Worm (Caenorhabditis elegans): ENCODE results near the gene C25F9.11.

Gene C25F9.11

DNA sequence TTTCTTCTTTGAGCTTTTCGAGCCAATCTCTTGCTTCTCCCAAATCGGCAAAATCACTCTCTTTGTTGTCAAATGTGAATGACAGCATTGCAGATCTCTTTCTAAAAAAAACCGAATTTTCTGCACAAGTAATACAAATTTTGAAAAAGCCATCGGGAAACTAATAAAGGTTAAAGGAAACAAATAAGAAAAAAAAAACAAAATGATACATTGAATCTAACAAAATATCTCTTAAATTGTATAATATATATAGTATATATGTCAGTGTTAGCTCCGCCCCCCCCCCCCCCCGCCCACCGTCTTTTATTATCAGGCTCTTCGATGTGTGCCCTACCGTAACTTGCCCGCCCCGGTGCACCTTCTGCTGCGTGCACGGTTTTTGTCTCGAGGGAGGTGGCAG lies at the start of gene C25F9.11:
C25F9.11 (minus strand) TSS at position 101 of the 400 bp plus-strand sequence.
- no peak for TF ChIP-seq lin-39 (tag; optimal IDR thresholded peaks at IDR 0.05)
- no peak for TF ChIP-seq ceh-9 (tag; optimal IDR thresholded peaks at IDR 0.05)
- TF ChIP-seq elt-2 (tag; optimal IDR thresholded peaks at IDR 0.05), result peak; percentile 12
- no peak for TF ChIP-seq nhr-237 (tag; optimal IDR thresholded peaks at IDR 0.05)
- no peak for TF ChIP-seq nhr-43 (tag; optimal IDR thresholded peaks at IDR 0.05; ENCODE audit: poor library complexity, severe bottlenecking)
- no peak for TF ChIP-seq fkh-10 (GFP tag; optimal IDR thresholded peaks at IDR 0.05)
- TF ChIP-seq nhr-76 (tag; optimal IDR thresholded peaks at IDR 0.05), result no peak

DNA sequence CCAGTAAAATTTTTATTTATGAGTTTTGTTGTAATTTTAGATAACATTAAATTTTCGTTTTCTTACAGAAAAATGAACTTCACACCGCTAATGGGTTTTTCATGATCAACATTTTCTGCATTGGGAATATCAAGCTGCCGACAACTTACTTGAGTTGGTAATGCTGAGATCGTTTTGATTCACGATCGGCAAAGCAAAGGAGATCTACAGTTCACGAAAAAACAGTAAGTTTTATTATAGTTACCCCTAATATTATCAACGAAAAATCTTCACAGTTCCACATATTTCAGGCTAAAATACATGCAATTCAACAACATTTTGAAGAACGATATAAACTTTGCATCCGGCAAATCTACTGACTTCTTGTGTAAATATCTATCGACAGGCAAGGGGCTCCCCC lies 49.7 kb upstream of the C25F9.11 start, which contains the start of gene Y43F8B.22:
Y43F8B.22 (plus strand) TSS at position 301 of the 400 bp plus-strand sequence.
- TF ChIP-seq nhr-12 (tag; optimal IDR thresholded peaks at IDR 0.05) (no peak), skn-1 (tag; optimal IDR thresholded peaks at IDR 0.05) (no peak), unc-62 (GFP tag; optimal IDR thresholded peaks at IDR 0.05) (no peak), elt-3 (tag; optimal IDR thresholded peaks at IDR 0.05) (no peak), eor-1 (tag; optimal IDR thresholded peaks at IDR 0.05) (no peak), jun-1 (tag; optimal IDR thresholded peaks at IDR 0.05) (no peak), nhr-77 (tag; optimal IDR thresholded peaks at IDR 0.05) (no peak), nhr-237 (tag; optimal IDR thresholded peaks at IDR 0.05) (no peak), lin-39 (tag; optimal IDR thresholded peaks at IDR 0.05) (no peak)

DNA sequence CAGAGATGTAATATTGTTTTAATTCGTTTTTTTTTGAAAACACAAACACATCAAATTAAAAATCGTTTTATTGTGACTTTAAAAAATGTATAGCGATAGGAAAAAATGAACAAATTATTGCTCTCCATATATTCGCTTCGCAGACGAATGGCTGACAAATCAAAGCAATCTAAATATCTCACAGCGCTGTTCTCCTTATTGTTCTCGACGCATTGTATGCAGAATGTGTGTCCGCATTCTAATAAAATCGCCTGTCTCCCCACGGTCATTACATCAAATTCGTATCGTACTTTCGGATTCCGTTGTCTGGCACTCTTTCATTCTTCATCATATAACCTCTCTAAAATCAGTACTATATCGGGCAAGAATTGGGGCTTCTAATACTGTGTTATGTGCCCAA lies 45.0 kb upstream of the C25F9.11 start, which contains the start of gene Y43F8B.9:
Y43F8B.9 (plus strand) TSS at position 301 of the 400 bp plus-strand sequence.
- TF ChIP-seq jun-1 (tag; optimal IDR thresholded peaks at IDR 0.05), result no peak
- no peak for TF ChIP-seq ama-1 (optimal IDR thresholded peaks at IDR 0.05)
- no peak for TF ChIP-seq hmg-11 (tag; optimal IDR thresholded peaks at IDR 0.05)
- no peak for TF ChIP-seq eor-1 (tag; optimal IDR thresholded peaks at IDR 0.05)
- TF ChIP-seq nhr-67 (tag; optimal IDR thresholded peaks at IDR 0.05), result no peak
- TF ChIP-seq unc-62 (GFP tag; optimal IDR thresholded peaks at IDR 0.05), result no peak
- TF ChIP-seq ZK546.5 (tag; optimal IDR thresholded peaks at IDR 0.05), result no peak
- TF ChIP-seq mdl-1 (tag; optimal IDR thresholded peaks at IDR 0.05), result no peak
- no peak for TF ChIP-seq skn-1 (tag; optimal IDR thresholded peaks at IDR 0.05)
- no peak for TF ChIP-seq ztf-11 (tag; optimal IDR thresholded peaks at IDR 0.05)
- TF ChIP-seq mml-1 (tag; optimal IDR thresholded peaks at IDR 0.05), result no peak
- no peak for TF ChIP-seq fkh-2 (tag; optimal IDR thresholded peaks at IDR 0.05)

DNA sequence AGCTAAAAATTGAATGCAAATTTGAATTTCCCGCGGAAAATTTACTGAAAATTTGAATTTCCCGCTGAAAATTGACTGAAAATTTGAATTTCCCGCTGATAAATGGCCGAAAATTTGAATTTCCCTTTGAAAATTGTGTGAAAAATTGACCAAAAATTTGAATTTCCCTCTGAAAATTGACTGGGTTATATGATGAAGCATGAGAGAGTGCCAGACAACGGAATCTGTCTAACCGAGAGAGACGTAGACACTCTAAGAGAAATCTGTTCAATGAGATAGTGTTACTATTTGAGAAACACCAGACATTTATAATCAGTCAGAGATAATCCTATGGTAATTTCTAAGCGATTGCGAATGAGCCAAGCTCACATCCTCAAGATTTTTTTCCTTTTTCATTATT lies 44.4 kb upstream of the C25F9.11 start:
- TF ChIP-seq aly-2 (tag; optimal IDR thresholded peaks at IDR 0.05) (no peak), egl-5 (tag; optimal IDR thresholded peaks at IDR 0.05) (no peak), ceh-9 (tag; optimal IDR thresholded peaks at IDR 0.05) (no peak), ztf-11 (tag; optimal IDR thresholded peaks at IDR 0.05) (no peak), nhr-12 (tag; optimal IDR thresholded peaks at IDR 0.05) (no peak), nhr-25 (tag; optimal IDR thresholded peaks at IDR 0.05) (no peak), lin-15B (tag; optimal IDR thresholded peaks at IDR 0.05) (no peak), unc-39 (tag; optimal IDR thresholded peaks at IDR 0.05) (no peak), ceh-16 (tag; optimal IDR thresholded peaks at IDR 0.05) (no peak)

DNA sequence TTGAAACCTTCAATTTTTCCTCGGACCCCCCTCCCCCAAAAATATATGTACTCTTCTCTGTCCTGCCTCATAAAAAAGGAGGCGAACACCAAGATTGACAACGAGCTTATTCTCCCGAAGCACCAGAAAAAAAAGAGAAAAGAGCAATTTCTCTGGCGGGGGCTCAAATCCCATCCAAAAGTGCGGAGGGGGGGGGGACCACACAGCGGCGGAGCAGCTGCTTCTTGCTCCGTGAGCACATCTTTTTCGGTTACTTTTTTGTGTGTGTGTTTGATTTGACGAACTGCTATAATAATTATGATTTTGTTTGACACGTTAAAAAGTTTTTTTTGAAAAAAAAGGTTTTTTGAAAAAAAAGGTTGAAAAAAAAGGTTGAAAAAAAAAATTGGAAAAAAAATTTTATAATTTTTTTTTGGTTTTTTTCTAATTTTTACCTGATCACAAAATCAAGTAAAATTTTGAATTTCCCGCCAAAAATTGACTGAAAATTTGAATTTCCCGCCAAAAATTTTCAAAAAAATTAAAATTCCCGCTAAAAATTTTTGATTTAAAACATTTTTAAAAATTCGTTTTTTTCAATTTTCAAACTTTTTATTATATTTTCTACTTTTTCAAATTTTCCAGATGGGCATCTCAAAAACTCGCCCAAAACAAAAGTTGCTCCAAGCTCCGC lies 41.1 kb upstream of the C25F9.11 start, which contains the start of gene Y43F8B.10:
Y43F8B.10 (plus strand) TSS at position 623 of the 673 bp plus-strand sequence.
- TF ChIP-seq nfya-1 (tag; optimal IDR thresholded peaks at IDR 0.05; ENCODE audit: insufficient read depth) (peak; percentile 9), ztf-11 (tag; optimal IDR thresholded peaks at IDR 0.05) (no peak), lin-39 (tag; optimal IDR thresholded peaks at IDR 0.05) (no peak)

DNA sequence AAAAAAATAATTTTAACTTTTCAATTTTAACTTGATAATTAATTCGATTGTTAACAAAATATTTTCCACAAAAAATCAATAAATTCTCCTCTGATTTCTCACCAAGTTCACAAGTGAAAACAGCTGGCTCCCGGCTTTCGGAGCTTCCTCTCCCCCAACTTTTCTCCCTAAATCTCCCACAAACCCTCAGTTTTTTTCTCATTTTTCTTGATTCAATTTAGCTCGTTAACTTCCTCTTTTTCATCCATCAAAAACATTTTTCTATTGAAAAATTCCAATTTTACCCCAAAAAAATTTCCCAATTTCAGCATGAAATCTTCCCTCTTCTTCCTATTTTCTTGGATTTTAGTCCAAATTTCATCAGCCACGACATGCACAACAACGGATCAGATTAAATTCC lies 37.5 kb upstream of the C25F9.11 start, which contains the start of gene Y43F8B.11:
Y43F8B.11 (plus strand) TSS at position 301 of the 400 bp plus-strand sequence.
- no peak for TF ChIP-seq fos-1 (tag; optimal IDR thresholded peaks at IDR 0.05)
- no peak for TF ChIP-seq elt-3 (tag; optimal IDR thresholded peaks at IDR 0.05)
- no peak for TF ChIP-seq nhr-28 (tag; optimal IDR thresholded peaks at IDR 0.05)
- no peak for TF ChIP-seq nhr-77 (tag; optimal IDR thresholded peaks at IDR 0.05)
- no peak for TF ChIP-seq nfya-1 (tag; optimal IDR thresholded peaks at IDR 0.05; ENCODE audit: insufficient read depth)
- no peak for TF ChIP-seq ceh-82 (tag; optimal IDR thresholded peaks at IDR 0.05)
- no peak for TF ChIP-seq nhr-237 (tag; optimal IDR thresholded peaks at IDR 0.05)
- TF ChIP-seq pha-4 (tag; optimal IDR thresholded peaks at IDR 0.05), result no peak
- TF ChIP-seq jun-1 (tag; optimal IDR thresholded peaks at IDR 0.05), result no peak
- no peak for TF ChIP-seq lin-15B (tag; optimal IDR thresholded peaks at IDR 0.05)
- TF ChIP-seq egl-27 (tag; optimal IDR thresholded peaks at IDR 0.05), result no peak
- no peak for TF ChIP-seq eor-1 (tag; optimal IDR thresholded peaks at IDR 0.05)
- no peak for TF ChIP-seq hmg-11 (tag; optimal IDR thresholded peaks at IDR 0.05)
- no peak for TF ChIP-seq mml-1 (tag; optimal IDR thresholded peaks at IDR 0.05)
- TF ChIP-seq R02D3.7 (tag; optimal IDR thresholded peaks at IDR 0.05), result no peak
- TF ChIP-seq fkh-10 (GFP tag; optimal IDR thresholded peaks at IDR 0.05), result no peak
- no peak for TF ChIP-seq nhr-76 (tag; optimal IDR thresholded peaks at IDR 0.05)
- TF ChIP-seq zag-1 (tag; optimal IDR thresholded peaks at IDR 0.05), result no peak
- no peak for TF ChIP-seq fkh-2 (tag; optimal IDR thresholded peaks at IDR 0.05)
